Worm (Caenorhabditis elegans) whole organism, L3 larva: ENCODE measurements around the gene Y56A3A.28.

Source experiments
- elt-3 ChIP-seq, 3 experiments: fragments of 150-350 bp in 1 of 3; sonication (generic microtip) in 2 of 3; optimal IDR thresholded peaks; 2 replicates in 2 of 3; 4 replicates in 1 of 3; lab custom pipeline; 2014 to 2017; ENCODE audit warnings: missing biosample characterization in 3 of 3, missing genetic modification characterization in 3 of 3
- fos-1 ChIP-seq: fragments of 150-350 bp; optimal IDR thresholded peaks from 2 replicates; lab custom pipeline; 2014; ENCODE audit warnings: missing biosample characterization, missing genetic modification characterization
- jun-1 ChIP-seq: fragments of 150-350 bp; optimal IDR thresholded peaks from 2 replicates; lab custom pipeline; 2014; ENCODE audit warnings: missing biosample characterization, missing genetic modification reagents, missing genetic modification characterization
- lin-15B ChIP-seq: fragments of 150-350 bp; optimal IDR thresholded peaks from 2 replicates; lab custom pipeline; 2014; ENCODE audit warnings: missing biosample characterization, missing genetic modification characterization
- nhr-28 ChIP-seq: fragments of 150-350 bp; optimal IDR thresholded peaks from 2 replicates; lab custom pipeline; 2014; ENCODE audit warnings: missing biosample characterization, missing genetic modification characterization
- nhr-76 ChIP-seq: fragments of 150-350 bp; sonication (generic microtip); optimal IDR thresholded peaks from 5 replicates; lab custom pipeline; 2014; ENCODE audit warnings: missing biosample characterization, missing genetic modification characterization
- pqm-1 ChIP-seq: fragments of 150-350 bp; optimal IDR thresholded peaks from 2 replicates; lab custom pipeline; 2017; ENCODE audit warnings: missing biosample characterization, missing genetic modification characterization, inconsistent platforms
- snpc-4 ChIP-seq: fragments of 150-350 bp; optimal IDR thresholded peaks from 2 replicates; lab custom pipeline; 2014; ENCODE audit warnings: missing biosample characterization, missing genetic modification characterization
- ztf-4 ChIP-seq: fragments of 150-350 bp; optimal IDR thresholded peaks from 2 replicates; lab custom pipeline; 2014; ENCODE audit warnings: missing biosample characterization, missing genetic modification characterization

ce11 chrIII:11960080-11960479 is 11.1 kb downstream of the Y56A3A.28 start, which contains the start of gene top-3:
- TF ChIP-seq nhr-28 (no peak), jun-1 (tag; lab: Kevin White, UChicago) (no peak), elt-3 (tag; optimal IDR thresholded peaks at IDR 0.05; lab: Kevin White, UChicago) (no peak), nhr-76 (tag; lab: Kevin White, UChicago) (no peak), pqm-1 (tag; lab: Kevin White, UChicago) (no peak), ztf-4 (tag; lab: Kevin White, UChicago) (no peak), lin-15B (tag; lab: Kevin White, UChicago) (no peak), snpc-4 (no peak), fos-1 (tag; lab: Kevin White, UChicago) (no peak)
